Worm (Caenorhabditis elegans) whole organism, mixed stage, embryonic: ENCODE measurements around the gene gap-2.

Experiments used
- M03D4.4 ChIP-seq: sonication (generic microtip); optimal IDR thresholded peaks from 2 replicates; lab custom pipeline; 2017; ENCODE audit warnings: mild to moderate bottlenecking, missing genetic modification characterization, missing compliant biosample characterization
- bed-3 ChIP-seq: fragments of 200-800 bp; sonication (Bioruptor generic); optimal IDR thresholded peaks from 3 replicates; lab custom pipeline; 2018; ENCODE audit warnings: mild to moderate bottlenecking, missing genetic modification characterization, moderate library complexity, missing compliant biosample characterization
- blmp-1 ChIP-seq: fragments of 150-350 bp; optimal IDR thresholded peaks from 2 replicates; lab custom pipeline; 2014; ENCODE audit warnings: missing biosample characterization, missing genetic modification characterization
- ceh-39 ChIP-seq: fragments of 150-350 bp; optimal IDR thresholded peaks from 2 replicates; lab custom pipeline; 2014; ENCODE audit warnings: missing biosample characterization, missing genetic modification characterization
- ceh-43 ChIP-seq: fragments of 200-800 bp; sonication (Bioruptor generic); optimal IDR thresholded peaks from 2 replicates; lab custom pipeline; 2018; ENCODE audit warnings: mild to moderate bottlenecking, missing genetic modification characterization, moderate library complexity, missing compliant biosample characterization
- ceh-83 ChIP-seq: fragments of 200-800 bp; sonication (Bioruptor generic); optimal IDR thresholded peaks from 2 replicates; lab custom pipeline; 2018; ENCODE audit warnings: mild to moderate bottlenecking, missing genetic modification characterization, missing compliant biosample characterization
- ces-1 ChIP-seq: fragments of 150-350 bp; optimal IDR thresholded peaks from 2 replicates; lab custom pipeline; 2014; ENCODE audit warnings: missing biosample characterization, missing genetic modification reagents, missing genetic modification characterization
- cnd-1 ChIP-seq: fragments of 200-800 bp; sonication (Bioruptor generic); optimal IDR thresholded peaks from 2 replicates; lab custom pipeline; 2018; ENCODE audit warnings: mild to moderate bottlenecking, missing genetic modification characterization, missing compliant biosample characterization
- elt-1 ChIP-seq: sonication (generic microtip); optimal IDR thresholded peaks from 2 replicates; lab custom pipeline; 2017; ENCODE audit warnings: missing genetic modification characterization, mild to moderate bottlenecking, missing compliant biosample characterization, antibody characterized with exemption, moderate library complexity, borderline replicate concordance; ENCODE audit not compliant: insufficient read depth
- flh-1 ChIP-seq: fragments of 200-800 bp; sonication (Bioruptor generic); optimal IDR thresholded peaks from 2 replicates; lab custom pipeline; 2018; ENCODE audit warnings: mild to moderate bottlenecking, missing genetic modification characterization, moderate library complexity, missing compliant biosample characterization
- ham-2 ChIP-seq: fragments of 200-800 bp; sonication (Bioruptor generic); optimal IDR thresholded peaks from 2 replicates; lab custom pipeline; 2018; ENCODE audit warnings: mild to moderate bottlenecking, missing genetic modification characterization, missing compliant biosample characterization
- hlh-1 ChIP-seq: fragments of 150-350 bp; optimal IDR thresholded peaks from 2 replicates; lab custom pipeline; 2014; ENCODE audit warnings: missing biosample characterization, missing genetic modification reagents, missing genetic modification characterization
- lsy-2 ChIP-seq: fragments of 150-350 bp; optimal IDR thresholded peaks from 2 replicates; lab custom pipeline; 2014; ENCODE audit warnings: missing biosample characterization, missing genetic modification characterization
- mab-5 ChIP-seq: fragments of 150-350 bp; optimal IDR thresholded peaks from 2 replicates; lab custom pipeline; 2014; ENCODE audit warnings: missing biosample characterization, missing genetic modification characterization
- mep-1 ChIP-seq: fragments of 150-350 bp; optimal IDR thresholded peaks from 2 replicates; lab custom pipeline; 2017; ENCODE audit warnings: missing biosample characterization, missing genetic modification reagents, missing genetic modification characterization, inconsistent platforms
- nhr-12 ChIP-seq: fragments of 150-350 bp; optimal IDR thresholded peaks from 2 replicates; lab custom pipeline; 2014; ENCODE audit warnings: missing biosample characterization, missing genetic modification characterization
- nhr-2 ChIP-seq: fragments of 150-350 bp; optimal IDR thresholded peaks from 2 replicates; lab custom pipeline; 2014; ENCODE audit warnings: missing biosample characterization, missing genetic modification characterization
- nhr-237 ChIP-seq: fragments of 150-350 bp; optimal IDR thresholded peaks from 2 replicates; lab custom pipeline; 2014; ENCODE audit warnings: missing biosample characterization, missing genetic modification characterization
- nhr-28 ChIP-seq: fragments of 150-350 bp; optimal IDR thresholded peaks from 2 replicates; lab custom pipeline; 2014; ENCODE audit warnings: missing biosample characterization, missing genetic modification characterization
- nhr-76 ChIP-seq: sonication (generic microtip); optimal IDR thresholded peaks from 2 replicates; lab custom pipeline; 2017; ENCODE audit warnings: missing biosample characterization, missing genetic modification characterization
- pha-4 ChIP-seq: fragments of 150-350 bp; optimal IDR thresholded peaks from 2 replicates; lab custom pipeline; 2018; ENCODE audit warnings: missing biosample characterization, missing genetic modification reagents, missing genetic modification characterization
- sem-2 ChIP-seq: fragments of 200-800 bp; sonication (Bioruptor generic); optimal IDR thresholded peaks from 2 replicates; lab custom pipeline; 2018; ENCODE audit warnings: mild to moderate bottlenecking, missing genetic modification characterization, missing compliant biosample characterization
- snpc-4 ChIP-seq: fragments of 150-350 bp; optimal IDR thresholded peaks from 2 replicates; lab custom pipeline; 2014; ENCODE audit warnings: missing biosample characterization, missing genetic modification characterization
- sptf-1 ChIP-seq: sonication (generic microtip); optimal IDR thresholded peaks from 2 replicates; lab custom pipeline; 2017; ENCODE audit warnings: mild to moderate bottlenecking, missing genetic modification characterization, moderate library complexity, missing compliant biosample characterization
- tbx-8 ChIP-seq: fragments of 200-800 bp; sonication (Bioruptor generic); optimal IDR thresholded peaks from 2 replicates; lab custom pipeline; 2018; ENCODE audit warnings: mild to moderate bottlenecking, missing genetic modification characterization, moderate library complexity, missing compliant biosample characterization
- unc-39 ChIP-seq: fragments of 150-350 bp; optimal IDR thresholded peaks from 2 replicates; lab custom pipeline; 2014; ENCODE audit warnings: missing biosample characterization, missing genetic modification characterization
- unc-62 ChIP-seq: fragments of 150-350 bp; optimal IDR thresholded peaks from 2 replicates; lab custom pipeline; 2014; ENCODE audit warnings: missing biosample characterization, missing genetic modification reagents, missing genetic modification characterization
- zip-8 ChIP-seq: fragments of 150-350 bp; optimal IDR thresholded peaks from 2 replicates; lab custom pipeline; 2014; ENCODE audit warnings: missing biosample characterization, missing genetic modification characterization
- ztf-11 ChIP-seq: fragments of 150-350 bp; optimal IDR thresholded peaks from 2 replicates; lab custom pipeline; 2014; ENCODE audit warnings: missing biosample characterization, missing genetic modification characterization

Gene gap-2

ce11 chrX:9517106-9517505 lies 44.8 kb downstream of the gap-2 start, which contains the start of gene C07B5.2:
TSS of gene C07B5.2 (minus strand) at chrX:9517206.
- TF ChIP-seq lsy-2 (tag; lab: Kevin White, UChicago) (no peak), blmp-1 (no peak), mab-5 (no peak), pha-4 (no peak), ztf-11 (tag; lab: Kevin White, UChicago) (no peak), M03D4.4 (tag; lab: Kevin White, UChicago) (no peak)

- TF ChIP-seq ham-2 (GFP tag; lab: Kevin White, UChicago) = no peak
- no peak for TF ChIP-seq ceh-43 (GFP tag; lab: Kevin White, UChicago)
- no peak for TF ChIP-seq flh-1 (GFP tag; lab: Kevin White, UChicago)
- TF ChIP-seq hlh-1 (tag; lab: Kevin White, UChicago) = no peak
- TF ChIP-seq M03D4.4 (tag; lab: Kevin White, UChicago) = no peak
- TF ChIP-seq lsy-2 (tag; lab: Kevin White, UChicago) = no peak
- TF ChIP-seq unc-62 (GFP tag; lab: Kevin White, UChicago) = no peak
- no peak for TF ChIP-seq pha-4
- no peak for TF ChIP-seq nhr-76 (tag; lab: Kevin White, UChicago)
- no peak for TF ChIP-seq ztf-11 (tag; lab: Kevin White, UChicago)
Measured at ce11 chrX:9518719-9519118, 46.4 kb downstream of the gap-2 start, which contains the start of gene C07B5.6. TSS of gene C07B5.6 (plus strand) at chrX:9519019.

ce11 chrX:9523118-9523517 lies 50.8 kb downstream of the gap-2 start, which contains the start of gene C07B5.3:
TSS of gene C07B5.3 (minus strand) at chrX:9523218.
- TF ChIP-seq bed-3 (no peak), zip-8 (no peak), ceh-83 (no peak), pha-4 (no peak), cnd-1 (tag; lab: Kevin White, UChicago) (no peak), sptf-1 (tag; lab: Kevin White, UChicago) (no peak), nhr-12 (tag; lab: Kevin White, UChicago) (no peak), sem-2 (GFP tag; lab: Kevin White, UChicago) (no peak), mep-1 (tag; lab: Kevin White, UChicago) (no peak)

- TF ChIP-seq unc-39 (tag; lab: Kevin White, UChicago) (no peak), nhr-28 (tag; lab: Kevin White, UChicago) (no peak)
- TF ChIP-seq, all 35 proteins: peak for 0
Measured at ce11 chrX:9527898-9528297, 55.6 kb downstream of the gap-2 start.

- no peak for TF ChIP-seq ceh-43 (GFP tag; lab: Kevin White, UChicago)
- no peak for TF ChIP-seq tbx-8 (GFP tag; lab: Kevin White, UChicago)
- TF ChIP-seq ceh-83 = no peak
- TF ChIP-seq nhr-2 = no peak
Measured at ce11 chrX:9529360-9529759, 57.1 kb downstream of the gap-2 start, which contains the start of gene C07B5.4. TSS of gene C07B5.4 (plus strand) at chrX:9529660.

- no peak for TF ChIP-seq zip-8
- no peak for TF ChIP-seq nhr-2
- TF ChIP-seq unc-62 (GFP tag; lab: Kevin White, UChicago) = no peak
- no peak for TF ChIP-seq ces-1 (GFP tag; lab: Kevin White, UChicago)
- no peak for TF ChIP-seq pha-4
- TF ChIP-seq sem-2 (GFP tag; lab: Kevin White, UChicago) = no peak
- no peak for TF ChIP-seq hlh-1 (tag; lab: Kevin White, UChicago)
- TF ChIP-seq blmp-1 = no peak
- no peak for TF ChIP-seq nhr-237
- TF ChIP-seq cnd-1 (tag; lab: Kevin White, UChicago) = no peak
- TF ChIP-seq elt-1 (tag; lab: Kevin White, UChicago) = no peak
- no peak for TF ChIP-seq snpc-4
- TF ChIP-seq tbx-8 (GFP tag; lab: Kevin White, UChicago) = no peak
- no peak for TF ChIP-seq M03D4.4 (tag; lab: Kevin White, UChicago)
Measured at ce11 chrX:9531640-9532039, 59.4 kb downstream of the gap-2 start.

- TF ChIP-seq sem-2 (GFP tag; lab: Kevin White, UChicago) (no peak), flh-1 (GFP tag; lab: Kevin White, UChicago) (no peak), ceh-39 (tag; lab: Kevin White, UChicago) (no peak), ham-2 (GFP tag; lab: Kevin White, UChicago) (no peak), ceh-83 (no peak), cnd-1 (tag; lab: Kevin White, UChicago) (no peak), ceh-43 (GFP tag; lab: Kevin White, UChicago) (no peak), nhr-76 (tag; lab: Kevin White, UChicago) (no peak), snpc-4 (no peak), mep-1 (tag; lab: Kevin White, UChicago) (no peak), nhr-2 (no peak)
- TF ChIP-seq, all 35 proteins: peak for 0
Measured at ce11 chrX:9536008-9536407, 63.7 kb downstream of the gap-2 start.
